Worm (Caenorhabditis elegans) whole organism, L1 larva: ENCODE results near the gene tbb-1.

Source experiments
- ama-1 ChIP-seq: fragments of 150-350 bp; optimal IDR thresholded peaks from 2 replicates; lab custom pipeline; 2014
- elt-2 ChIP-seq: sonication (generic microtip); optimal IDR thresholded peaks from 2 replicates; lab custom pipeline; 2016; ENCODE audit warnings: missing genetic modification characterization, mild to moderate bottlenecking, inconsistent platforms, missing compliant biosample characterization, missing genetic modification reagents
- hlh-4 ChIP-seq: sonication (generic microtip); optimal IDR thresholded peaks from 2 replicates; lab custom pipeline; 2016; ENCODE audit warnings: mild to moderate bottlenecking, missing genetic modification characterization, missing compliant biosample characterization
- mep-1 ChIP-seq: fragments of 150-350 bp; optimal IDR thresholded peaks from 2 replicates; lab custom pipeline; 2014; ENCODE audit warnings: missing biosample characterization, missing genetic modification characterization
- nhr-12 ChIP-seq: sonication (generic microtip); optimal IDR thresholded peaks from 2 replicates; lab custom pipeline; 2017; ENCODE audit warnings: missing biosample characterization, missing genetic modification characterization
- snpc-4 ChIP-seq: fragments of 150-350 bp; optimal IDR thresholded peaks from 2 replicates; lab custom pipeline; 2014; ENCODE audit warnings: missing biosample characterization, missing genetic modification characterization
- sox-4 ChIP-seq: sonication (generic microtip); optimal IDR thresholded peaks from 2 replicates; lab custom pipeline; 2016; ENCODE audit warnings: missing genetic modification characterization, missing compliant biosample characterization
- tbx-2 ChIP-seq: sonication (generic microtip); optimal IDR thresholded peaks from 2 replicates; lab custom pipeline; 2016; ENCODE audit warnings: missing genetic modification characterization, missing compliant biosample characterization
- unc-130 ChIP-seq: fragments of 150-350 bp; optimal IDR thresholded peaks from 2 replicates; lab custom pipeline; 2017; ENCODE audit warnings: missing biosample characterization, missing genetic modification characterization, inconsistent platforms

DNA sequence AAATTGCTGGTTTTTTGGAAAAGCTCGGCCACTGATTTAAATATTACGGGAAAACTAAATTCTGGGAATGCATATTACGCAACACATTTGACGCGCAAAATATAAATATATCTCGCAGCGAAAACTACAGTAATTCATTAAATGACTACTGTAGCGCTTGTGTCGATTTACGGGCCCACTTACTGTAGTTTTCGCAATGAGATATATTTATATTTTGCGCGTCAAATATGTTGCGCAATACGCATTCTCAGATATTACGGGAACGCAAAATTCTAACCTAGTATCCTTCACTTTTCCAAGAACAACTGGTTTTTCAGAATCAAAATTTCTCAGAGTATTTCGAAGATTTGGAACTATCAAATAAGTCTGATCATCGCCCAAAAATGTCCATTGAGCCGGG is 32.6 kb downstream of the tbb-1 start:
- TF ChIP-seq elt-2: no peak
- TF ChIP-seq hlh-4 (tag; lab: Kevin White, UChicago): no peak
- no peak for TF ChIP-seq mep-1 (tag; lab: Kevin White, UChicago)
- TF ChIP-seq unc-130 (tag; lab: Kevin White, UChicago): no peak
- no peak for TF ChIP-seq tbx-2 (tag; lab: Kevin White, UChicago)
- TF ChIP-seq sox-4 (tag; lab: Kevin White, UChicago): no peak
- TF ChIP-seq snpc-4 (tag; lab: Kevin White, UChicago): no peak
- TF ChIP-seq ama-1 (lab: Kevin White, UChicago): no peak
- TF ChIP-seq nhr-12 (tag; lab: Kevin White, UChicago): no peak
